Worm (Caenorhabditis elegans) whole organism, L2 larva: ENCODE results near the gene str-74.
A peak's percentile ranks its signal among the peaks of the same experiment; 100 is the strongest.

Experiments used
- C34F6.9 ChIP-seq: fragments of 150-350 bp; optimal IDR thresholded peaks from 2 replicates; lab custom pipeline; 2014; ENCODE audit warnings: missing biosample characterization, missing genetic modification characterization
- F13H6.1 ChIP-seq: sonication (generic microtip); optimal IDR thresholded peaks from 2 replicates; lab custom pipeline; 2016; ENCODE audit warnings: missing genetic modification characterization, missing compliant biosample characterization
- Y55F3AM.14 ChIP-seq: fragments of 200-800 bp; sonication (Bioruptor generic); optimal IDR thresholded peaks from 2 replicates; lab custom pipeline; 2018; ENCODE audit warnings: mild to moderate bottlenecking, missing genetic modification characterization, missing compliant biosample characterization
- ZK546.5 ChIP-seq: sonication (generic microtip); optimal IDR thresholded peaks from 2 replicates; lab custom pipeline; 2017; ENCODE audit warnings: missing biosample characterization, missing genetic modification characterization
- alr-1 ChIP-seq: fragments of 150-350 bp; optimal IDR thresholded peaks from 2 replicates; lab custom pipeline; 2014; ENCODE audit warnings: missing biosample characterization, missing genetic modification characterization
- ama-1 ChIP-seq: fragments of 150-350 bp; optimal IDR thresholded peaks from 2 replicates; lab custom pipeline; 2018; ENCODE audit warnings: inconsistent platforms
- blmp-1 ChIP-seq: sonication (generic microtip); optimal IDR thresholded peaks from 2 replicates; lab custom pipeline; 2017; ENCODE audit warnings: missing genetic modification characterization, mild to moderate bottlenecking, missing compliant biosample characterization, antibody characterized with exemption, moderate library complexity; ENCODE audit not compliant: insufficient read depth
- ceh-16 ChIP-seq: fragments of 150-350 bp; optimal IDR thresholded peaks from 2 replicates; lab custom pipeline; 2014; ENCODE audit warnings: missing biosample characterization, missing genetic modification characterization
- crh-2 ChIP-seq: sonication (generic microtip); optimal IDR thresholded peaks from 2 replicates; lab custom pipeline; 2017; ENCODE audit warnings: missing biosample characterization, missing genetic modification characterization
- dmd-4 ChIP-seq: sonication (generic microtip); optimal IDR thresholded peaks from 2 replicates; lab custom pipeline; 2017; ENCODE audit warnings: missing biosample characterization, missing genetic modification characterization
- egl-27 ChIP-seq: sonication (generic microtip); optimal IDR thresholded peaks from 3 replicates; lab custom pipeline; 2017; ENCODE audit warnings: missing biosample characterization, missing genetic modification reagents, missing genetic modification characterization
- elt-1 ChIP-seq: fragments of 150-350 bp; optimal IDR thresholded peaks from 2 replicates; lab custom pipeline; 2014; ENCODE audit warnings: missing biosample characterization, missing genetic modification characterization
- elt-3 ChIP-seq: sonication (generic microtip); optimal IDR thresholded peaks from 2 replicates; lab custom pipeline; 2017; ENCODE audit warnings: missing biosample characterization, missing genetic modification characterization
- fos-1 ChIP-seq: fragments of 150-350 bp; optimal IDR thresholded peaks from 2 replicates; lab custom pipeline; 2014; ENCODE audit warnings: missing biosample characterization, missing genetic modification characterization
- gmeb-1 ChIP-seq: fragments of 150-350 bp; optimal IDR thresholded peaks from 2 replicates; lab custom pipeline; 2014; ENCODE audit warnings: missing biosample characterization, missing genetic modification characterization
- mab-5 ChIP-seq: fragments of 150-350 bp; optimal IDR thresholded peaks from 2 replicates; lab custom pipeline; 2014; ENCODE audit warnings: missing biosample characterization, missing genetic modification characterization
- mbf-1 ChIP-seq: sonication (generic microtip); optimal IDR thresholded peaks from 2 replicates; lab custom pipeline; 2017; ENCODE audit warnings: missing biosample characterization, missing genetic modification characterization
- mdl-1 ChIP-seq, 2 experiments: fragments of 150-350 bp in 1 of 2; sonication (generic microtip) in 1 of 2; optimal IDR thresholded peaks; 2 replicates each; lab custom pipeline; 2017; ENCODE audit warnings: missing biosample characterization in 2 of 2, missing genetic modification characterization in 2 of 2
- nhr-11 ChIP-seq: fragments of 150-350 bp; optimal IDR thresholded peaks from 2 replicates; lab custom pipeline; 2014; ENCODE audit warnings: missing biosample characterization, missing genetic modification characterization
- nhr-129 ChIP-seq: fragments of 150-350 bp; optimal IDR thresholded peaks from 2 replicates; lab custom pipeline; 2014; ENCODE audit warnings: missing biosample characterization, missing genetic modification characterization
- nhr-21 ChIP-seq: fragments of 150-350 bp; optimal IDR thresholded peaks from 2 replicates; lab custom pipeline; 2014; ENCODE audit warnings: missing biosample characterization, missing genetic modification characterization
- nhr-23 ChIP-seq: fragments of 150-350 bp; optimal IDR thresholded peaks from 2 replicates; lab custom pipeline; 2014; ENCODE audit warnings: missing biosample characterization, missing genetic modification reagents, missing genetic modification characterization
- nhr-25 ChIP-seq: fragments of 150-350 bp; sonication (generic microtip); optimal IDR thresholded peaks from 3 replicates; lab custom pipeline; 2014; ENCODE audit warnings: missing biosample characterization, missing genetic modification characterization
- nhr-6 ChIP-seq: fragments of 150-350 bp; optimal IDR thresholded peaks from 2 replicates; lab custom pipeline; 2014; ENCODE audit warnings: missing biosample characterization, missing genetic modification characterization
- nhr-77 ChIP-seq: fragments of 150-350 bp; optimal IDR thresholded peaks from 2 replicates; lab custom pipeline; 2014; ENCODE audit warnings: missing biosample characterization, missing genetic modification characterization
- peb-1 ChIP-seq: fragments of 150-350 bp; optimal IDR thresholded peaks from 2 replicates; lab custom pipeline; 2014; ENCODE audit warnings: missing biosample characterization, missing genetic modification characterization
- sem-4 ChIP-seq: fragments of 150-350 bp; optimal IDR thresholded peaks from 2 replicates; lab custom pipeline; 2014; ENCODE audit warnings: missing biosample characterization, missing genetic modification reagents, missing genetic modification characterization
- skn-1 ChIP-seq: sonication (generic microtip); optimal IDR thresholded peaks from 2 replicates; lab custom pipeline; 2017; ENCODE audit warnings: missing biosample characterization, missing genetic modification characterization
- sma-3 ChIP-seq: sonication (generic microtip); optimal IDR thresholded peaks from 2 replicates; lab custom pipeline; 2016; ENCODE audit warnings: missing genetic modification reagents, missing genetic modification characterization, missing compliant biosample characterization
- sma-9 ChIP-seq, 2 experiments: fragments of 150-350 bp in 1 of 2; sonication (generic microtip) in 1 of 2; optimal IDR thresholded peaks; 2 replicates each; lab custom pipeline; 2014 to 2016; ENCODE audit warnings: missing genetic modification characterization in 2 of 2, mild to moderate bottlenecking in 1 of 2, missing biosample characterization in 1 of 2, missing compliant biosample characterization in 1 of 2, missing genetic modification reagents in 1 of 2, moderate library complexity in 1 of 2
- unc-55 ChIP-seq: fragments of 150-350 bp; sonication (generic microtip); optimal IDR thresholded peaks from 3 replicates; lab custom pipeline; 2014; ENCODE audit warnings: missing biosample characterization, missing genetic modification reagents, missing genetic modification characterization
- unc-62 ChIP-seq: fragments of 150-350 bp; optimal IDR thresholded peaks from 2 replicates; lab custom pipeline; 2014; ENCODE audit warnings: missing biosample characterization, missing genetic modification reagents, missing genetic modification characterization
- zag-1 ChIP-seq: fragments of 150-350 bp; optimal IDR thresholded peaks from 2 replicates; lab custom pipeline; 2014; ENCODE audit warnings: missing biosample characterization, missing genetic modification characterization
- ztf-1 ChIP-seq: fragments of 200-800 bp; sonication (Bioruptor generic); conservative IDR thresholded peaks from 2 replicates; pipeline ENCODE4 v1.3.6; 2022; ENCODE audit warnings: missing genetic modification characterization, missing compliant biosample characterization
- ztf-4 ChIP-seq: fragments of 150-350 bp; optimal IDR thresholded peaks from 2 replicates; lab custom pipeline; 2014; ENCODE audit warnings: missing biosample characterization, missing genetic modification characterization

Gene str-74

DNA sequence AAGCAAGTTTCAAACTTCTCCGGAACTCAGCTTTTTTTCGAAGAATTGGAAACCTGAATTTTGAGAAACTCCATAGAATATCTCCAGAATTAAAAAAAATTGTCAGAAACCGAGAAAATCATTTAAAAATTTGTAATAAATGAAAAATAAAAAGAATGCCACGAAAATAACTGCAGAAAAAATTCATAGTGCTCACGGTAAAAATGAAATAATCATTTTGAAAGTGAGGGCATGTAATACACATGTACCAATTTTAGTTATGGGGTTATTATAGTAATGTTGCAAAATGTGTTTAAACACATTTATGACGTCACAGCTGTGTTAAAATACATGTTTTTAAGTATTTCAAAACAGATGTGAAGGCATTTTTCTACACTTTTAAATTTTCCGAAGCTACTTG is 24.0 kb downstream of the str-74 start:
- TF ChIP-seq peb-1 (tag; lab: Kevin White, UChicago) (no peak), sma-9 (GFP tag; optimal IDR thresholded peaks at IDR 0.05; lab: Kevin White, UChicago) (peak; percentile 5), sma-9 (tag; optimal IDR thresholded peaks at IDR 0.05; lab: Kevin White, UChicago) (no peak)

DNA sequence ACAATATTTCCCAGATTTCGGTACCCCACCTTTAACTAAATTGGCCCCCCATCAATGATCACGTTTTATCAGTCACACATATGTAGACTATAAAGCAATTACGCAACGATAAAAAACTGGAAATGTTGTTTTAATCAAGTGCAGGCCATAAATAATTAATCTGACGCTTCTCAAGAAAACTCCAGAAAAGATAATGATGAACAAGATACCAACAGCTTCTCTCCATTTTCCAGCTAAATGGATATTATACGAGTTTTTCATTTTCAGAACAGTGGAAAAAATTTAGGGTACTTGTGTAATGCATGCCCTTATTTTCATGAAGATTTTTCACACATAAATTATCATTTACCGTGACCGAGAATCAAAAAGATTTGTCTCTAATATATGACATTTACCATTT is 24.5 kb downstream of the str-74 start:
- TF ChIP-seq crh-2 (tag; lab: Kevin White, UChicago) (peak; percentile 44), nhr-21 (tag; lab: Kevin White, UChicago) (no peak), unc-55 (GFP tag; lab: Kevin White, UChicago) (peak; percentile 37), fos-1 (tag; lab: Kevin White, UChicago) (peak; percentile 36)

- TF ChIP-seq C34F6.9 (tag; lab: Kevin White, UChicago) (no peak), blmp-1 (peak; percentile 44), Y55F3AM.14 (GFP tag; lab: Kevin White, UChicago) (no peak), unc-55 (GFP tag; lab: Kevin White, UChicago) (peak; percentile 45)
Measured at ce11 chrX:10215429-10215828, 25.4 kb downstream of the str-74 start, which contains the start of gene F44A6.4. Gene F44A6.4, minus strand, starts transcription at chrX:10215495.

- TF ChIP-seq nhr-129 (tag; lab: Kevin White, UChicago) (no peak), elt-3 (tag; lab: Kevin White, UChicago) (no peak), skn-1 (tag; lab: Kevin White, UChicago) (no peak), crh-2 (tag; lab: Kevin White, UChicago) (no peak), sem-4 (tag; lab: Kevin White, UChicago) (no peak), sma-9 (GFP tag; optimal IDR thresholded peaks at IDR 0.05; lab: Kevin White, UChicago) (no peak), sma-9 (tag; optimal IDR thresholded peaks at IDR 0.05; lab: Kevin White, UChicago) (no peak), nhr-11 (tag; lab: Kevin White, UChicago) (no peak), mbf-1 (no peak), sma-3 (no peak), F13H6.1 (tag; lab: Kevin White, UChicago) (no peak), ZK546.5 (tag; lab: Kevin White, UChicago) (no peak), ama-1 (no peak), ztf-1 (GFP tag; lab: Robert Waterston, UW) (no peak), nhr-23 (tag; lab: Kevin White, UChicago) (no peak), nhr-25 (tag; lab: Kevin White, UChicago) (no peak)
Measured at ce11 chrX:10212469-10212868, 28.4 kb downstream of the str-74 start, which contains the start of gene F44A6.3. Gene F44A6.3, plus strand, starts transcription at chrX:10212769.

ce11 chrX:10208481-10208880 is 32.4 kb downstream of the str-74 start:
- TF ChIP-seq mbf-1 (no peak), fos-1 (tag; lab: Kevin White, UChicago) (peak; percentile 2)

DNA sequence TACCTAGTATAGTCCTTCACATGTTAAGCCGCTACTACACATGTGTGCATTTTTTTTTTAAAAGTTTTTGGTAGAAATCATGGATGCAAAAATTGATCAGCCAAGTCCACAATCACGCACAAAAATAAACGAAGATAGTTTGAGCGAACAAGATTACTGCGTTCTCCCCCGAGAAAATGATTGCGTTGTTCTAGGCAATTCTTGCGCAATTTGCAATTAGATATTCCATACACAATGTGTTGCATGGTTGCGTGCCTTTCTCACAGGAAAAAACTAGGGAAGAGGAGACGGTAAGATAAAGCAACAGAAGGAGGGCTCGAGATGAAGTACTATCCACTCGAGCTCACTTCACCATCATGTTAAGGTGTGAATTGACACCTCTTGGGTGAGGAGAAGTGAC is 34.8 kb downstream of the str-74 start:
- TF ChIP-seq dmd-4 (no peak), mab-5 (tag; lab: Kevin White, UChicago) (no peak), sma-9 (GFP tag; optimal IDR thresholded peaks at IDR 0.05; lab: Kevin White, UChicago) (no peak), sma-9 (tag; optimal IDR thresholded peaks at IDR 0.05; lab: Kevin White, UChicago) (no peak), nhr-11 (tag; lab: Kevin White, UChicago) (no peak), elt-3 (tag; lab: Kevin White, UChicago) (no peak), gmeb-1 (tag; lab: Kevin White, UChicago) (no peak), mbf-1 (no peak), blmp-1 (no peak), sma-3 (no peak), Y55F3AM.14 (GFP tag; lab: Kevin White, UChicago) (no peak), sem-4 (tag; lab: Kevin White, UChicago) (no peak), unc-62 (GFP tag; lab: Kevin White, UChicago) (no peak), nhr-129 (tag; lab: Kevin White, UChicago) (no peak), nhr-6 (tag; lab: Kevin White, UChicago) (no peak), ceh-16 (tag; lab: Kevin White, UChicago) (no peak)

ce11 chrX:10205321-10205720 is 35.5 kb downstream of the str-74 start, which contains the start of gene sex-1:
Gene sex-1, minus strand, starts transcription at chrX:10205421.
- no peak for TF ChIP-seq ztf-4 (tag; lab: Kevin White, UChicago)
- no peak for TF ChIP-seq dmd-4
- no peak for TF ChIP-seq elt-1 (tag; lab: Kevin White, UChicago)
- TF ChIP-seq nhr-23 (tag; lab: Kevin White, UChicago), result no peak
- no peak for TF ChIP-seq skn-1 (tag; lab: Kevin White, UChicago)
- no peak for TF ChIP-seq zag-1 (tag; lab: Kevin White, UChicago)
- TF ChIP-seq nhr-6 (tag; lab: Kevin White, UChicago), result no peak
- TF ChIP-seq elt-3 (tag; lab: Kevin White, UChicago), result no peak
- TF ChIP-seq mbf-1, result no peak
- no peak for TF ChIP-seq egl-27
- TF ChIP-seq nhr-77 (tag; lab: Kevin White, UChicago), result no peak
- TF ChIP-seq F13H6.1 (tag; lab: Kevin White, UChicago), result no peak
- TF ChIP-seq alr-1, result no peak
- TF ChIP-seq ZK546.5 (tag; lab: Kevin White, UChicago), result no peak
- TF ChIP-seq unc-55 (GFP tag; lab: Kevin White, UChicago), result no peak
- TF ChIP-seq mdl-1 (tag; optimal IDR thresholded peaks at IDR 0.05; lab: Kevin White, UChicago), result no peak
- no peak for TF ChIP-seq sma-9 (GFP tag; optimal IDR thresholded peaks at IDR 0.05; lab: Kevin White, UChicago)
- no peak for TF ChIP-seq sma-9 (tag; optimal IDR thresholded peaks at IDR 0.05; lab: Kevin White, UChicago)
- TF ChIP-seq mab-5 (tag; lab: Kevin White, UChicago), result no peak
- TF ChIP-seq nhr-21 (tag; lab: Kevin White, UChicago), result no peak
